Fruit fly (Drosophila melanogaster): ENCODE data around the gene CG10979.

Gene CG10979

dm6 chr3R:5824456-5824855, 30.0 kb downstream of the CG10979 start, which contains the start of the genes Sec20 and dgrn (continued):
- TF ChIP-seq sug (tag; optimal IDR thresholded peaks at IDR 0.05) (peak; percentile 79), CG33557 (GFP tag; optimal IDR thresholded peaks at IDR 0.05) (no peak), ERR (GFP tag; optimal IDR thresholded peaks at IDR 0.05) (no peak), pho (GFP tag; optimal IDR thresholded peaks at IDR 0.05) (peak; percentile 29)

dm6 chr3R:5829762-5830161, 35.3 kb downstream of the CG10979 start, which contains the start of gene glob3:
TSS of gene glob3 (plus strand) at chr3R:5830062.
- TF ChIP-seq CG2889 (GFP tag; IDR thresholded peaks at IDR 0.05): no peak
- no peak for TF ChIP-seq BEAF-32 (GFP tag; optimal IDR thresholded peaks at IDR 0.05)
- TF ChIP-seq Nf-YB (GFP tag; optimal IDR thresholded peaks at IDR 0.05): no peak
- no peak for TF ChIP-seq zfh2 (GFP tag; optimal IDR thresholded peaks at IDR 0.05)
- no peak for TF ChIP-seq jigr1 (GFP tag; IDR thresholded peaks at IDR 0.05)
- TF ChIP-seq CG7556 (GFP tag; optimal IDR thresholded peaks at IDR 0.05): no peak
- no peak for TF ChIP-seq CG11456 (GFP tag; IDR thresholded peaks at IDR 0.05)
- no peak for TF ChIP-seq CG6689 (GFP tag; IDR thresholded peaks at IDR 0.05)
- TF ChIP-seq CG18619 (GFP tag; optimal IDR thresholded peaks at IDR 0.05): no peak
- no peak for TF ChIP-seq pros (GFP tag; optimal IDR thresholded peaks at IDR 0.05)
- TF ChIP-seq MBD-R2 (GFP tag; IDR thresholded peaks at IDR 0.05): no peak
- TF ChIP-seq CG12299 (tag; optimal IDR thresholded peaks at IDR 0.05): no peak
- no peak for TF ChIP-seq CG8478 (optimal IDR thresholded peaks at IDR 0.05)
- TF ChIP-seq D19A (tag; optimal IDR thresholded peaks at IDR 0.05): no peak
- no peak for TF ChIP-seq CG5180 (GFP tag; optimal IDR thresholded peaks at IDR 0.05)

- TF ChIP-seq sug (tag; optimal IDR thresholded peaks at IDR 0.05) (peak; percentile 2), NFAT (GFP tag; IDR thresholded peaks at IDR 0.05) (0 out of 2 replicates have a peak, but pooled peaks have one; percentile 5), CG1603 (tag; optimal IDR thresholded peaks at IDR 0.05) (no peak), hkb (optimal IDR thresholded peaks at IDR 0.05) (no peak), hkb (GFP tag; IDR thresholded peaks at IDR 0.05) (no peak), Adf1 (GFP tag; IDR thresholded peaks at IDR 0.05) (peak; percentile 86)
These were observed 36.8 kb downstream of the CG10979 start, which contains the start of gene CG1208 for dm6 chr3R:5831339-5831738. TSS of gene CG1208 (plus strand) at chr3R:5831639.

- TF ChIP-seq dpn (GFP tag; optimal IDR thresholded peaks at IDR 0.05): no peak
- TF ChIP-seq exex (tag; optimal IDR thresholded peaks at IDR 0.05): peak; percentile 87
- TF ChIP-seq dan (GFP tag; IDR thresholded peaks at IDR 0.05): no peak
- TF ChIP-seq Adf1 (GFP tag; IDR thresholded peaks at IDR 0.05): peak; percentile 6; the same call in 1 of the 2 replicates
- TF ChIP-seq ftz-f1 (GFP tag; optimal IDR thresholded peaks at IDR 0.05): peak; percentile 23
- no peak for TF ChIP-seq CG34224 (GFP tag; IDR thresholded peaks at IDR 0.05; ENCODE audit: partially characterized antibody)
- no peak for TF ChIP-seq nom (GFP tag; optimal IDR thresholded peaks at IDR 0.05)
- TF ChIP-seq vvl (GFP tag; IDR thresholded peaks at IDR 0.05): no peak
- TF ChIP-seq gro (GFP tag; optimal IDR thresholded peaks at IDR 0.05): no peak
- TF ChIP-seq vnd (GFP tag; IDR thresholded peaks at IDR 0.05; ENCODE audit: partially characterized antibody): peak; percentile 58
- no peak for TF ChIP-seq fd64A (GFP tag; optimal IDR thresholded peaks at IDR 0.05)
- TF ChIP-seq CG7839 (tag; optimal IDR thresholded peaks at IDR 0.05): no peak
- no peak for TF ChIP-seq nmo (GFP tag; optimal IDR thresholded peaks at IDR 0.05)
- no peak for TF ChIP-seq CG3065 (GFP tag; optimal IDR thresholded peaks at IDR 0.05)
- no peak for TF ChIP-seq CG5953 (GFP tag; IDR thresholded peaks at IDR 0.05)
- TF ChIP-seq onecut (GFP tag; IDR thresholded peaks at IDR 0.05): no peak
- no peak for TF ChIP-seq gsb (GFP tag; IDR thresholded peaks at IDR 0.05)
- no peak for TF ChIP-seq Tbp (GFP tag; optimal IDR thresholded peaks at IDR 0.05)
- TF ChIP-seq CG31365 (tag; optimal IDR thresholded peaks at IDR 0.05): no peak
- TF ChIP-seq CG10543 (GFP tag; optimal IDR thresholded peaks at IDR 0.05): peak; percentile 21
- TF ChIP-seq cwo (GFP tag; optimal IDR thresholded peaks at IDR 0.05): peak; percentile 70
- no peak for TF ChIP-seq sima (GFP tag; optimal IDR thresholded peaks at IDR 0.05)
- no peak for TF ChIP-seq CG12391 (tag; optimal IDR thresholded peaks at IDR 0.05)
- TF ChIP-seq sug (tag; optimal IDR thresholded peaks at IDR 0.05): peak; percentile 96
- TF ChIP-seq CG12299 (tag; optimal IDR thresholded peaks at IDR 0.05): no peak
These were observed 38.0 kb downstream of the CG10979 start for dm6 chr3R:5832345-5832981.
